Fruit fly (Drosophila melanogaster) whole organism, embryonic: ENCODE results near the gene CG6660.

Source experiments
- Ada2b ChIP-seq: fragments of 200-800 bp; sonication (Bioruptor generic); IDR thresholded peaks from 2 replicates; pipeline ENCODE4 v1.3.6; 2022; ENCODE audit warnings: missing biosample characterization, missing genetic modification characterization
- CG10274 ChIP-seq: fragments of 200-800 bp; sonication (Bioruptor generic); optimal IDR thresholded peaks from 3 replicates; lab custom pipeline; 2017; ENCODE audit warnings: missing biosample characterization, mild to moderate bottlenecking, missing genetic modification characterization
- CG16813 ChIP-seq: fragments of 200-800 bp; sonication (Bioruptor generic); IDR thresholded peaks from 3 replicates; pipeline ENCODE4 v1.3.6; 2022; ENCODE audit warnings: missing biosample characterization, missing genetic modification characterization; ENCODE audit not compliant: partially characterized antibody
- CG2202 ChIP-seq: fragments of 200-800 bp; sonication (Bioruptor generic); optimal IDR thresholded peaks from 2 replicates; lab custom pipeline; 2018; ENCODE audit warnings: missing biosample characterization, mild to moderate bottlenecking, missing genetic modification characterization
- CG4328 ChIP-seq: fragments of 200-800 bp; sonication (Bioruptor generic); optimal IDR thresholded peaks from 3 replicates; lab custom pipeline; 2017; ENCODE audit warnings: missing biosample characterization, missing genetic modification reagents, missing genetic modification characterization
- CG6854 ChIP-seq: fragments of 200-800 bp; sonication (Bioruptor generic); optimal IDR thresholded peaks from 3 replicates; lab custom pipeline; 2017; ENCODE audit warnings: missing biosample characterization, mild to moderate bottlenecking, missing genetic modification characterization
- Drgx ChIP-seq: fragments of 200-800 bp; sonication (Bioruptor generic); IDR thresholded peaks from 2 replicates; pipeline ENCODE4 v1.3.6; 2022; ENCODE audit warnings: missing biosample characterization, missing genetic modification characterization
- cad ChIP-seq: fragments of >200 bp; optimal IDR thresholded peaks from 2 replicates; lab custom pipeline; 2017; ENCODE audit warnings: missing biosample characterization, missing genetic modification characterization
- gce ChIP-seq: fragments of 200-800 bp; sonication (Bioruptor generic); IDR thresholded peaks from 3 replicates; pipeline ENCODE4 v1.3.6; 2022; ENCODE audit warnings: missing biosample characterization, missing genetic modification characterization
- inv ChIP-seq: fragments of 200-800 bp; sonication (Bioruptor generic); IDR thresholded peaks from 2 replicates; pipeline ENCODE4 v1.3.6; 2022; ENCODE audit warnings: missing biosample characterization, missing genetic modification characterization; ENCODE audit not compliant: partially characterized antibody
- otp ChIP-seq: fragments of 200-800 bp; sonication (Bioruptor generic); IDR thresholded peaks from 3 replicates; pipeline ENCODE4, ENCODE4 v1.3.6; 2022; ENCODE audit warnings: missing biosample characterization, missing genetic modification characterization
- pros ChIP-seq: fragments of 200-800 bp; sonication (Bioruptor generic); optimal IDR thresholded peaks from 3 replicates; lab custom pipeline; 2019; ENCODE audit warnings: missing biosample characterization, mild to moderate bottlenecking, missing genetic modification characterization, moderate library complexity
- rib ChIP-seq: fragments of 200-800 bp; sonication (Bioruptor generic); IDR thresholded peaks from 2 replicates; pipeline ENCODE4 v1.3.6; 2022; ENCODE audit warnings: missing biosample characterization, missing genetic modification characterization

DNA sequence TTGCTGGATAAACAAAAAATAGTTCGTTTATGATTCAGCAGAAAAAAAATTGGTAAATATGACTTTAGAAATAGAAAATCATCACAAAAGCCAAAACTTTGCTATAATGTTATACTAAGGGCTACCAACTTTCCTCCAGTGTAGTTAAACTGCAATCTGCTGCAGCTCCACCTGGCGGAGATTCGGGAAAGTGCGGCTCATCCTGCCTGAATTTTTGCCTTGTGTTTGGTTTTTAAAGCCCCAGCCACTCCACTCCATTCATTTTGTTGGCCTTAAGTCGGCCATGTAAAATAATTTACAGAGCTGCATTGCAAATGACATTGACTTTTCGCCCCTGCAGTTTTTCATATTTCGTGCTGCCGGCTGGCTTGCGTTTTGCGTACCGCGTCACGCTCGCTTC is 42.1 kb downstream of the CG6660 start:
- no peak for TF ChIP-seq CG6854 (GFP tag; lab: Kevin White, UChicago)
- no peak for TF ChIP-seq Drgx (GFP tag; lab: Robert Waterston, UW)
- TF ChIP-seq gce: no peak
- no peak for TF ChIP-seq pros (GFP tag; lab: Kevin White, UChicago)
- TF ChIP-seq CG4328 (GFP tag; lab: Kevin White, UChicago): no peak
- no peak for TF ChIP-seq Ada2b
- TF ChIP-seq inv (GFP tag; lab: Robert Waterston, UW): no peak
- no peak for TF ChIP-seq CG2202 (tag; lab: Kevin White, UChicago)
- no peak for TF ChIP-seq cad (GFP tag; lab: Kevin White, UChicago)
- TF ChIP-seq CG10274 (GFP tag; lab: Kevin White, UChicago): no peak
- no peak for TF ChIP-seq CG16813 (GFP tag; lab: Robert Waterston, UW)
- no peak for TF ChIP-seq otp
- no peak for TF ChIP-seq rib (GFP tag; lab: Robert Waterston, UW)
